Worm (Caenorhabditis elegans): Measurements from ENCODE around the gene tag-329.

Gene tag-329

ce11 chrV:9513590-9513989, 21.1 kb upstream of the tag-329 start, which contains the start of gene eif-2Bdelta:
TSS of gene eif-2Bdelta (plus strand) at chrV:9513824.
- TF ChIP-seq W03F9.2 (tag; optimal IDR thresholded peaks at IDR 0.05): peak; percentile 34
- TF ChIP-seq dao-5 (tag; optimal IDR thresholded peaks at IDR 0.05): no peak
- no peak for TF ChIP-seq him-1 (tag; optimal IDR thresholded peaks at IDR 0.05)

ce11 chrV:9516280-9516679, 18.4 kb upstream of the tag-329 start:
- TF ChIP-seq dao-5 (tag; optimal IDR thresholded peaks at IDR 0.05) (no peak), W03F9.2 (tag; optimal IDR thresholded peaks at IDR 0.05) (no peak), him-1 (tag; optimal IDR thresholded peaks at IDR 0.05) (no peak)

ce11 chrV:9518832-9519231, 15.9 kb upstream of the tag-329 start, which contains the start of gene C50F4.8:
TSS of gene C50F4.8 (minus strand) at chrV:9518859.
- no peak for TF ChIP-seq dao-5 (tag; optimal IDR thresholded peaks at IDR 0.05)
- no peak for TF ChIP-seq him-1 (tag; optimal IDR thresholded peaks at IDR 0.05)
- no peak for TF ChIP-seq W03F9.2 (tag; optimal IDR thresholded peaks at IDR 0.05)

- TF ChIP-seq him-1 (tag; optimal IDR thresholded peaks at IDR 0.05): no peak
- TF ChIP-seq W03F9.2 (tag; optimal IDR thresholded peaks at IDR 0.05): no peak
- no peak for TF ChIP-seq dao-5 (tag; optimal IDR thresholded peaks at IDR 0.05)
Measured at ce11 chrV:9521697-9522096, 13.0 kb upstream of the tag-329 start.

- TF ChIP-seq dao-5 (tag; optimal IDR thresholded peaks at IDR 0.05) (no peak), him-1 (tag; optimal IDR thresholded peaks at IDR 0.05) (no peak), W03F9.2 (tag; optimal IDR thresholded peaks at IDR 0.05) (no peak)
Measured at ce11 chrV:9524099-9524498, 10.6 kb upstream of the tag-329 start, which contains the start of gene C50F4.9. TSS of gene C50F4.9 (minus strand) at chrV:9524199.

ce11 chrV:9526470-9526869, 8.3 kb upstream of the tag-329 start, which contains the start of gene C50F4.1:
TSS of gene C50F4.1 (plus strand) at chrV:9526793.
- TF ChIP-seq him-1 (tag; optimal IDR thresholded peaks at IDR 0.05) (no peak), W03F9.2 (tag; optimal IDR thresholded peaks at IDR 0.05) (no peak)

- TF ChIP-seq W03F9.2 (tag; optimal IDR thresholded peaks at IDR 0.05) (no peak), him-1 (tag; optimal IDR thresholded peaks at IDR 0.05) (no peak), dao-5 (tag; optimal IDR thresholded peaks at IDR 0.05) (no peak)
Measured at ce11 chrV:9527337-9527736, 7.4 kb upstream of the tag-329 start.

ce11 chrV:9527984-9528383, 6.7 kb upstream of the tag-329 start:
- no peak for TF ChIP-seq him-1 (tag; optimal IDR thresholded peaks at IDR 0.05)
- no peak for TF ChIP-seq dao-5 (tag; optimal IDR thresholded peaks at IDR 0.05)
- TF ChIP-seq W03F9.2 (tag; optimal IDR thresholded peaks at IDR 0.05): no peak

ce11 chrV:9531477-9531876, 3.2 kb upstream of the tag-329 start, which contains the start of the genes C50F4.10 and pfk-1.2:
TSS of gene C50F4.10 (minus strand) at chrV:9531577.
TSS of gene pfk-1.2 (plus strand) at chrV:9531801.
- no peak for TF ChIP-seq him-1 (tag; optimal IDR thresholded peaks at IDR 0.05)
- no peak for TF ChIP-seq W03F9.2 (tag; optimal IDR thresholded peaks at IDR 0.05)
- no peak for TF ChIP-seq dao-5 (tag; optimal IDR thresholded peaks at IDR 0.05)

- TF ChIP-seq W03F9.2 (tag; optimal IDR thresholded peaks at IDR 0.05) (no peak), him-1 (tag; optimal IDR thresholded peaks at IDR 0.05) (peak; percentile 2), dao-5 (tag; optimal IDR thresholded peaks at IDR 0.05) (no peak)
Measured at ce11 chrV:9536505-9536904, 1.8 kb downstream of the tag-329 start, which contains the start of gene C50F4.4. TSS of gene C50F4.4 (plus strand) at chrV:9536771.

- TF ChIP-seq him-1 (tag; optimal IDR thresholded peaks at IDR 0.05): no peak
- TF ChIP-seq W03F9.2 (tag; optimal IDR thresholded peaks at IDR 0.05): no peak
- TF ChIP-seq dao-5 (tag; optimal IDR thresholded peaks at IDR 0.05): no peak
Measured at ce11 chrV:9539638-9540037, 4.9 kb downstream of the tag-329 start, which contains the start of gene C50F4.12. TSS of gene C50F4.12 (minus strand) at chrV:9539738.

ce11 chrV:9541506-9541905, 6.8 kb downstream of the tag-329 start, which contains the start of gene C50F4.16:
TSS of gene C50F4.16 (minus strand) at chrV:9541606.
- TF ChIP-seq W03F9.2 (tag; optimal IDR thresholded peaks at IDR 0.05): no peak
- no peak for TF ChIP-seq him-1 (tag; optimal IDR thresholded peaks at IDR 0.05)
- TF ChIP-seq dao-5 (tag; optimal IDR thresholded peaks at IDR 0.05): no peak

ce11 chrV:9544176-9544632, 9.5 kb downstream of the tag-329 start, which contains the start of gene mdf-1:
TSS of gene mdf-1 (minus strand) at chrV:9544226.
- TF ChIP-seq W03F9.2 (tag; optimal IDR thresholded peaks at IDR 0.05): peak; percentile 29
- TF ChIP-seq dao-5 (tag; optimal IDR thresholded peaks at IDR 0.05): no peak
- peak; percentile 44 for TF ChIP-seq him-1 (tag; optimal IDR thresholded peaks at IDR 0.05)

- no peak for TF ChIP-seq him-1 (tag; optimal IDR thresholded peaks at IDR 0.05)
- no peak for TF ChIP-seq dao-5 (tag; optimal IDR thresholded peaks at IDR 0.05)
- TF ChIP-seq W03F9.2 (tag; optimal IDR thresholded peaks at IDR 0.05): no peak
Measured at ce11 chrV:9545238-9545709, 10.6 kb downstream of the tag-329 start, which contains the start of the genes his-35 and his-41. TSS of gene his-35 (minus strand) at chrV:9545288. TSS of gene his-41 (plus strand) at chrV:9545536.
